Worm (Caenorhabditis elegans) whole organism, L1 larva: ENCODE data around the gene znfx-1.

Experiments used
- F16B12.6 ChIP-seq: fragments of 150-350 bp; optimal IDR thresholded peaks from 2 replicates; lab custom pipeline; 2014; ENCODE audit warnings: missing biosample characterization, missing genetic modification characterization
- blmp-1 ChIP-seq: fragments of 150-350 bp; optimal IDR thresholded peaks from 2 replicates; lab custom pipeline; 2014; ENCODE audit warnings: missing biosample characterization, missing genetic modification characterization
- ceh-8 ChIP-seq: fragments of 200-800 bp; sonication (Bioruptor generic); optimal IDR thresholded peaks from 2 replicates; lab custom pipeline; 2018; ENCODE audit warnings: mild to moderate bottlenecking, missing genetic modification characterization, moderate library complexity, missing compliant biosample characterization
- ceh-82 ChIP-seq, 3 experiments: fragments of 150-350 bp in 1 of 3; sonication (generic microtip) in 2 of 3; optimal IDR thresholded peaks; 2 replicates each; lab custom pipeline; 2014 to 2017; ENCODE audit warnings: missing biosample characterization in 3 of 3, missing genetic modification characterization in 3 of 3
- ces-1 ChIP-seq: fragments of 150-350 bp; optimal IDR thresholded peaks from 2 replicates; lab custom pipeline; 2014; ENCODE audit warnings: missing biosample characterization, missing genetic modification reagents, missing genetic modification characterization
- dsc-1 ChIP-seq: sonication (generic microtip); optimal IDR thresholded peaks from 2 replicates; lab custom pipeline; 2016; ENCODE audit warnings: mild to moderate bottlenecking, missing genetic modification characterization, missing compliant biosample characterization
- efl-1 ChIP-seq, 4 experiments: fragments of 150-350 bp; optimal IDR thresholded peaks in 3 of 4; peaks in 1 of 4; 1 replicate in 1 of 4; 2 replicates in 3 of 4; lab custom pipeline; 2014; ENCODE audit warnings: missing biosample characterization in 2 of 4, missing genetic modification characterization in 2 of 4, missing genetic modification reagents in 2 of 4
- elt-2 ChIP-seq: sonication (generic microtip); optimal IDR thresholded peaks from 2 replicates; lab custom pipeline; 2016; ENCODE audit warnings: missing genetic modification characterization, mild to moderate bottlenecking, inconsistent platforms, missing compliant biosample characterization, missing genetic modification reagents
- fkh-10 ChIP-seq: sonication (generic microtip); optimal IDR thresholded peaks from 2 replicates; lab custom pipeline; 2017; ENCODE audit warnings: missing biosample characterization, missing genetic modification reagents, missing genetic modification characterization
- irx-1 ChIP-seq: sonication (generic microtip); optimal IDR thresholded peaks from 2 replicates; lab custom pipeline; 2016; ENCODE audit warnings: missing genetic modification characterization, missing compliant biosample characterization
- jun-1 ChIP-seq: fragments of 150-350 bp; optimal IDR thresholded peaks from 2 replicates; lab custom pipeline; 2014; ENCODE audit warnings: missing biosample characterization, missing genetic modification reagents, missing genetic modification characterization
- lin-14 ChIP-seq: fragments of 200-800 bp; sonication (Bioruptor generic); optimal IDR thresholded peaks from 2 replicates; lab custom pipeline; 2018; ENCODE audit warnings: mild to moderate bottlenecking, missing genetic modification characterization, moderate library complexity, missing compliant biosample characterization
- lin-35 ChIP-seq, 2 experiments: fragments of 150-350 bp; optimal IDR thresholded peaks; 2 replicates each; lab custom pipeline; 2014; ENCODE audit warnings: missing biosample characterization in 2 of 2, missing genetic modification characterization in 2 of 2, missing genetic modification reagents in 2 of 2
- lin-39 ChIP-seq: fragments of 150-350 bp; optimal IDR thresholded peaks from 2 replicates; lab custom pipeline; 2014; ENCODE audit warnings: missing biosample characterization, missing genetic modification reagents, missing genetic modification characterization
- mab-9 ChIP-seq: fragments of 200-800 bp; sonication (Bioruptor generic); IDR thresholded peaks from 2 replicates; pipeline ENCODE4 v1.3.6; 2022; ENCODE audit warnings: missing genetic modification reagents, missing genetic modification characterization, missing compliant biosample characterization
- nhr-11 ChIP-seq: fragments of 150-350 bp; optimal IDR thresholded peaks from 2 replicates; lab custom pipeline; 2014; ENCODE audit warnings: missing biosample characterization, missing genetic modification characterization
- nhr-237 ChIP-seq: fragments of 150-350 bp; optimal IDR thresholded peaks from 2 replicates; lab custom pipeline; 2014; ENCODE audit warnings: missing biosample characterization, missing genetic modification characterization
- nhr-76 ChIP-seq: sonication (generic microtip); optimal IDR thresholded peaks from 2 replicates; lab custom pipeline; 2017; ENCODE audit warnings: missing biosample characterization, missing genetic modification characterization
- nhr-85 ChIP-seq: sonication (generic microtip); peaks from one replicate; lab custom pipeline; 2016; ENCODE audit warnings: missing genetic modification characterization, inconsistent platforms, missing compliant biosample characterization
- nhr-90 ChIP-seq: sonication (generic microtip); optimal IDR thresholded peaks from 2 replicates; lab custom pipeline; 2016; ENCODE audit warnings: mild to moderate bottlenecking, missing genetic modification characterization, missing compliant biosample characterization; ENCODE audit not compliant: poor library complexity
- pax-3 ChIP-seq: fragments of 200-800 bp; sonication (Bioruptor generic); optimal IDR thresholded peaks from 2 replicates; lab custom pipeline; 2018; ENCODE audit warnings: mild to moderate bottlenecking, missing genetic modification characterization, moderate library complexity, missing compliant biosample characterization
- skn-1 ChIP-seq: fragments of 150-350 bp; optimal IDR thresholded peaks from 2 replicates; lab custom pipeline; 2014; ENCODE audit warnings: missing biosample characterization, missing genetic modification characterization
- snu-23 ChIP-seq: sonication (generic microtip); optimal IDR thresholded peaks from 2 replicates; lab custom pipeline; 2016; ENCODE audit warnings: missing genetic modification characterization, missing compliant biosample characterization
- sox-4 ChIP-seq: sonication (generic microtip); optimal IDR thresholded peaks from 2 replicates; lab custom pipeline; 2016; ENCODE audit warnings: missing genetic modification characterization, missing compliant biosample characterization
- sptf-1 ChIP-seq: fragments of 150-350 bp; optimal IDR thresholded peaks from 2 replicates; lab custom pipeline; 2014; ENCODE audit warnings: missing biosample characterization, missing genetic modification characterization
- sup-37 ChIP-seq: fragments of 200-800 bp; sonication (Bioruptor generic); optimal IDR thresholded peaks from 2 replicates; lab custom pipeline; 2018; ENCODE audit warnings: mild to moderate bottlenecking, missing genetic modification characterization, missing compliant biosample characterization
- swsn-7 ChIP-seq: sonication (generic microtip); optimal IDR thresholded peaks from 2 replicates; lab custom pipeline; 2016; ENCODE audit warnings: missing genetic modification characterization, missing compliant biosample characterization
- tbx-2 ChIP-seq: sonication (generic microtip); optimal IDR thresholded peaks from 2 replicates; lab custom pipeline; 2016; ENCODE audit warnings: missing genetic modification characterization, missing compliant biosample characterization
- unc-130 ChIP-seq: fragments of 150-350 bp; optimal IDR thresholded peaks from 2 replicates; lab custom pipeline; 2017; ENCODE audit warnings: missing biosample characterization, missing genetic modification characterization, inconsistent platforms
- unc-62 ChIP-seq: fragments of 150-350 bp; optimal IDR thresholded peaks from 2 replicates; lab custom pipeline; 2014; ENCODE audit warnings: missing biosample characterization, missing genetic modification reagents, missing genetic modification characterization
- unc-86 ChIP-seq: sonication (generic microtip); optimal IDR thresholded peaks from 2 replicates; lab custom pipeline; 2016; ENCODE audit warnings: missing genetic modification characterization, missing compliant biosample characterization
- vab-15 ChIP-seq: sonication (generic microtip); optimal IDR thresholded peaks from 2 replicates; lab custom pipeline; 2017; ENCODE audit warnings: missing genotype, mild to moderate bottlenecking, missing genetic modification characterization, missing compliant biosample characterization
- zip-4 ChIP-seq: fragments of 200-800 bp; sonication (Bioruptor generic); optimal IDR thresholded peaks from 2 replicates; lab custom pipeline; 2018; ENCODE audit warnings: mild to moderate bottlenecking, missing genetic modification characterization, moderate library complexity, missing compliant biosample characterization
- ztf-4 ChIP-seq: fragments of 150-350 bp; optimal IDR thresholded peaks from 2 replicates; lab custom pipeline; 2014; ENCODE audit warnings: missing biosample characterization, missing genetic modification characterization

znfx-1 gene

DNA sequence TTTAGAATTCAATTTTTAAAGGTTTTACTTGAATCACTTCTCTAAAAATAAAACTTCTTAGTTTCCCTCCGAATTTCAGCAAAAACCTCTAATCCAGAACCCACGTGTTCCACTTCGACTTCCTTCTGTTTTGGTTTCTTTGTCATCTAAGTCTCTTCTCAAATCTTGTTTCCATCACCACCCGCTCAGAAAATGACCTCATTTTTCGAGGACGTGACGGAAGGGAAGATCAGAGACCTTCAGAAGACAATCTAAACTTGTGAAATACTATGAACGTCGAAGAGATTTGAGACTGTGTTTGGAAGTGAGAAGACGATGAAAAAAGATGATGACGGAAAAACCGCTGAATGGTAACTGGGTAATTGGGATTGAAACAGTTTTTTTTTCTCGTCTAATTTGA lies 23.8 kb upstream of the znfx-1 start (continued):
- TF ChIP-seq sox-4 (tag; lab: Kevin White, UChicago) (no peak), lin-39 (tag; lab: Kevin White, UChicago) (no peak), nhr-76 (tag; lab: Kevin White, UChicago) (no peak), swsn-7 (tag; lab: Kevin White, UChicago) (no peak)

DNA sequence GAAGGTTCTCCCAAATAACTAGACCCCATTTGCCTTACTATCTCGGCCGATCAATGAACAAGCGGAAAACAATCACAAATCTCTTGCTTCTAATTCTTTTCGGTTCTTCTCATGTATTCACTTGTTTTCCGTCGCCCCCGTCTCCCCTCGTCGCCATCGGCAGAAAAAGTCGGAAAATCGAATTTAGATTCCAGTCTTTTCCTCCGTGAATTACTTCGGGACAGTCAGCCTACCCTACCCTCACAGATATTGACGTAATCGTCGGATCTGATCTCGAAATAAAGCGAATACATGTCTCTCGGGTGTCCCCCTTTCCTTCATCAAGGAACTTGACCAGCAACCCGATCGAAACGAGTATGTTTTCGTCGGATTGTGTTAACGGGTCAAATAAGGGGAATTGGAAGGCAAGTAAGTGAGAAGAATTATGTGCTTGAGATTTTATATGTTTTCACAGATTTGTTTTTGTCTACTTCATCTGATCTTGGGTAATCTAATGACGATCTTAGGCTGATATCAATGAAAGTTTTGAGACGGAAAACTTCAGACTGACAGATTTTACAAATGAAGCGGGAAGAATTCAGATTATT lies 22.9 kb upstream of the znfx-1 start:
- TF ChIP-seq pax-3 (tag; lab: Kevin White, UChicago) (no peak), blmp-1 (tag; lab: Kevin White, UChicago) (peak; percentile 62)

DNA sequence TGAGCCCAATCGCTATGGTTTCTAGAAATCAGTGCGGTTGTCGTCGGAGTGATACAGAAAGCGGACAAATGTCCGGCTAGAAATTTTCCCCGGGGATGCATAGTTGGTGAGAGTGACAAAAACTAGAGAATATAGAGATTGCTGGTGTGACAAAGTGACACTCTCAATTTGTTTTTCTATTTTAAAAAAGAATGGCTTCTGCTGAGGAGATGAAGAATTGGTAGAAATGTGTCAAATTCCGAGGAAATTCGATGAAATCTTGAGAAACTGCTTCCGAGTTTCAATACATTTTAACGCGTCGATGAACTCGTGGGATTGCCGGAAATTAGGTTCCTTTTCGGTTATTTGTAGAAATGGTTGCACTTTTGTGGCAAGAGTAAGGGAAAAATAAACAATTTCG lies 19.3 kb upstream of the znfx-1 start, which contains the start of gene twk-4:
twk-4 (minus strand) TSS at position 101 of the 400 bp plus-strand sequence.
- TF ChIP-seq nhr-237 (tag; lab: Kevin White, UChicago) (no peak), dsc-1 (tag; lab: Kevin White, UChicago) (no peak), nhr-11 (tag; lab: Kevin White, UChicago) (no peak), efl-1 (optimal IDR thresholded peaks at IDR 0.05; lab: Kevin White, UChicago) (no peak), efl-1 (GFP tag; optimal IDR thresholded peaks at IDR 0.05 in 1 of 2; lab: Kevin White, UChicago) (peak in 1 of 2 experiments; percentile 27), ztf-4 (no peak), snu-23 (GFP tag; lab: Kevin White, UChicago) (no peak), nhr-85 (tag; lab: Kevin White, UChicago) (no peak)

DNA sequence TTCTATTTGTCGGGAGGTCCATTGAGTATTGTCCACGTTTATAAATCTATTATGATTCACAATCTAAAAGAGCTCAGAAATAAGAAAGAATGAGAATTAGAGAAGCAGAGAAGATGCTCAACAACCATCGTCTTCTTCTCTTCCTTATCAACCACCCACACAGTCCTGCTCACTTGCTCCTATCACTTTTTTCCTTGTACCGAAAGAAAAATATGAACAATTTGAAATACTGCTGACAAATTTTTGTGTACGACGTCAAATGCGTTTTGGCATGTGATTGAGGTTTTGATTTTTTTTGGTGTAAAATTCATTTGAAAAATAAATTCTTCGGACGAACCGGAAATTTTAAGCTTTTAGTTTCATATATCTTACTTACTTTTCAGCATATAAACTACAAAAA lies 17.1 kb upstream of the znfx-1 start:
- TF ChIP-seq elt-2 (tag; lab: Kevin White, UChicago) (peak; percentile 49), fkh-10 (GFP tag; lab: Kevin White, UChicago) (no peak), lin-35 (GFP tag; optimal IDR thresholded peaks at IDR 0.05; lab: Kevin White, UChicago) (peak in 1 of 2 experiments; percentile 8)

DNA sequence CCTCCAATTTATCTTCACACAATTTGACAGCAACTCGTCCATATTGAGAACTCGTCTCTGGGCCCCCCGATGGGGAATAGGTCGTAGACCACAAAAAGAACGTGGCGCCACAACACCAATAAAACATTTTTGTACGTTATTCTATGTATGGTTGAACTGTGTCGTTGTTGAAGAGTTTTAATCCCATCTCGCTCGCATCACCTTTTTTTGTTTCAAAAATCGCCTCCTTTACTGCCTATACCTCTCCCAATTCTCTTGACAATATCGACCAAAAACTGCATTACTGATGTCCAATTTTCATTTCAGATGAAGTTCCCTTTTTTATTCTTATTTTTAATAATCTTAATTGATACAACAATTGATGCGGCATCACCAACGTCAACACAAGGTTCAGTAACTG lies 16.2 kb upstream of the znfx-1 start, which contains the start of gene let-23:
let-23 (plus strand) TSS at position 301 of the 400 bp plus-strand sequence.
- TF ChIP-seq efl-1 (optimal IDR thresholded peaks at IDR 0.05; lab: Kevin White, UChicago) (no peak), efl-1 (GFP tag; optimal IDR thresholded peaks at IDR 0.05 in 1 of 2; lab: Kevin White, UChicago) (peak in 1 of 2 experiments; percentile 32), sptf-1 (tag; lab: Kevin White, UChicago) (no peak), nhr-90 (no peak), mab-9 (GFP tag; lab: Robert Waterston, UW) (no peak), vab-15 (tag; lab: Kevin White, UChicago) (no peak), swsn-7 (tag; lab: Kevin White, UChicago) (no peak), lin-14 (GFP tag; lab: Kevin White, UChicago) (no peak), zip-4 (GFP tag; lab: Kevin White, UChicago) (no peak), unc-62 (GFP tag; lab: Kevin White, UChicago) (no peak)

DNA sequence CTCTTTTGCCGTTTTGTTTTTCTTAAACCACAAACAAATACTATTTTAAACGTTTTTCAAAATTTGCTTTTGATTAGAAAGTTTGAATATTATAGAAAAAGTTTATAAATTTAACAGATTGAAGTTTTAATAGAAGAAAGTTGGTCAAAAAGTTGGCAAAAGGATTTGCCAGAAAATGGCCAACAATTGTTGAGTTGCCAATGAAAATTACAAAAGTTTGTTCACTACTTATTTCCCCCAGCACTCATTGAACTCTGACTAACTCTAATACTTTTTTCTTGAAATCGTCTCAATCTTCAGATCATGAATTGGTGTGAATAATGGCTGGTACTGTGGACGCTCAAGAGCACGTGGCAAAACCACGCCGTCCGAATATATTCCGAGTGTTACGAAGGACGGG lies 3.4 kb upstream of the znfx-1 start, which contains the start of gene ZK1067.4:
ZK1067.4 (plus strand) TSS at position 301 of the 400 bp plus-strand sequence.
- TF ChIP-seq pax-3 (tag; lab: Kevin White, UChicago) (no peak), irx-1 (tag; lab: Kevin White, UChicago) (no peak), lin-35 (GFP tag; optimal IDR thresholded peaks at IDR 0.05; lab: Kevin White, UChicago) (no peak), skn-1 (tag; lab: Kevin White, UChicago) (no peak), ces-1 (GFP tag; lab: Kevin White, UChicago) (no peak), snu-23 (GFP tag; lab: Kevin White, UChicago) (no peak), unc-130 (no peak), unc-86 (no peak), nhr-85 (tag; lab: Kevin White, UChicago) (no peak), sup-37 (GFP tag; lab: Kevin White, UChicago) (no peak), F16B12.6 (tag; lab: Kevin White, UChicago) (no peak), tbx-2 (no peak), ceh-82 (tag; optimal IDR thresholded peaks at IDR 0.05; lab: Kevin White, UChicago) (no peak), jun-1 (tag; lab: Kevin White, UChicago) (no peak), swsn-7 (tag; lab: Kevin White, UChicago) (no peak), ceh-8 (GFP tag; lab: Kevin White, UChicago) (no peak)
